Worm (Caenorhabditis elegans) whole organism, mixed stage, embryonic: ENCODE measurements around the gene fipr-3.

Source experiments
- elt-1 ChIP-seq: sonication (generic microtip); optimal IDR thresholded peaks from 2 replicates; lab custom pipeline; 2017; ENCODE audit warnings: missing genetic modification characterization, mild to moderate bottlenecking, missing compliant biosample characterization, antibody characterized with exemption, moderate library complexity, borderline replicate concordance; ENCODE audit not compliant: insufficient read depth
- lsy-2 ChIP-seq: fragments of 150-350 bp; optimal IDR thresholded peaks from 2 replicates; lab custom pipeline; 2014; ENCODE audit warnings: missing biosample characterization, missing genetic modification characterization
- nhr-12 ChIP-seq: fragments of 150-350 bp; optimal IDR thresholded peaks from 2 replicates; lab custom pipeline; 2014; ENCODE audit warnings: missing biosample characterization, missing genetic modification characterization
- nhr-237 ChIP-seq: fragments of 150-350 bp; optimal IDR thresholded peaks from 2 replicates; lab custom pipeline; 2014; ENCODE audit warnings: missing biosample characterization, missing genetic modification characterization
- nhr-76 ChIP-seq: sonication (generic microtip); optimal IDR thresholded peaks from 2 replicates; lab custom pipeline; 2017; ENCODE audit warnings: missing biosample characterization, missing genetic modification characterization
- pha-4 ChIP-seq: fragments of 150-350 bp; optimal IDR thresholded peaks from 2 replicates; lab custom pipeline; 2018; ENCODE audit warnings: missing biosample characterization, missing genetic modification reagents, missing genetic modification characterization
- snpc-4 ChIP-seq: fragments of 150-350 bp; optimal IDR thresholded peaks from 2 replicates; lab custom pipeline; 2014; ENCODE audit warnings: missing biosample characterization, missing genetic modification characterization
- unc-62 ChIP-seq: fragments of 150-350 bp; optimal IDR thresholded peaks from 2 replicates; lab custom pipeline; 2014; ENCODE audit warnings: missing biosample characterization, missing genetic modification reagents, missing genetic modification characterization

- TF ChIP-seq snpc-4 (tag; lab: Kevin White, UChicago) = no peak
- TF ChIP-seq nhr-12 = no peak
- TF ChIP-seq pha-4 (tag; lab: Kevin White, UChicago) = no peak
- TF ChIP-seq nhr-237 (tag; lab: Kevin White, UChicago) = no peak
- no peak for TF ChIP-seq nhr-76 (tag; lab: Kevin White, UChicago)
- TF ChIP-seq elt-1 (tag; lab: Kevin White, UChicago) = no peak
- no peak for TF ChIP-seq unc-62 (GFP tag; lab: Kevin White, UChicago)
- TF ChIP-seq lsy-2 (tag; lab: Kevin White, UChicago) = no peak
Measured at ce11 chrX:14430436-14430835, 7.2 kb downstream of the fipr-3 start.
